Worm (Caenorhabditis elegans): ENCODE measurements around the gene R09E10.1.

- TF ChIP-seq ceh-2 (tag; optimal IDR thresholded peaks at IDR 0.05) (no peak), nhr-11 (tag; optimal IDR thresholded peaks at IDR 0.05) (no peak), ceh-6 (GFP tag; optimal IDR thresholded peaks at IDR 0.05) (no peak), pqm-1 (tag; optimal IDR thresholded peaks at IDR 0.05) (no peak), gmeb-2 (tag; optimal IDR thresholded peaks at IDR 0.05) (no peak), eyg-1 (tag; optimal IDR thresholded peaks at IDR 0.05) (no peak), ceh-31 (tag; optimal IDR thresholded peaks at IDR 0.05) (peak; percentile 75), hlh-8 (tag; optimal IDR thresholded peaks at IDR 0.05) (no peak), pha-4 (tag; optimal IDR thresholded peaks at IDR 0.05) (no peak), odd-2 (tag; optimal IDR thresholded peaks at IDR 0.05) (no peak), unc-42 (tag; optimal IDR thresholded peaks at IDR 0.05) (peak; percentile 40), ama-1 (optimal IDR thresholded peaks at IDR 0.05) (no peak), ttx-3 (tag; optimal IDR thresholded peaks at IDR 0.05) (no peak)
These were observed 22.1 kb upstream of the R09E10.1 start for ce11 chrIV:10344621-10345020.
